Worm (Caenorhabditis elegans): ENCODE data around the gene clec-157.
A peak's percentile ranks its signal among the peaks of the same experiment; 100 is the strongest.

clec-157 gene

DNA sequence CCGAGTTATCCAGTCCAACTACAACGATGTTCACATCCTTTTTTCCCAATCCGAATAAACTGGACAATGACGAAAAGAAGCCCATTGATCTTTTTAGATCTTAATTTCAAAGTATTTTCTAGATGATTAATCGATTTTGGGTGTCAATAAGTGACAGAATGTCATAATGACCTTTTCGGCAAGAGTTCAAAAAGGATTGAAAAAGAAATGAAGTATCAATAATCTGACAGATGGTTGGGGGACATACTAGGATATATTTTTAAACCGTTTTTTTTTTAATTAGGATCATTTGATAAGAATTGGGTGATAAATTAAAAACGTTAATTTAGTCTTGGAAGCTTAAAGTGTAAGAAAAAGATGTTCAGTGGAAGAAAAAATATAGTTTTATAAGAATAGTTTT, 29.5 kb downstream of the clec-157 start, which contains the start of gene arl-6:
TSS of gene arl-6 (minus strand) at position 101 of the 400 bp plus-strand sequence.
- TF ChIP-seq ztf-11 (tag; optimal IDR thresholded peaks at IDR 0.05) (no peak), lin-13 (GFP tag; optimal IDR thresholded peaks at IDR 0.05) (no peak), egl-27 (tag; optimal IDR thresholded peaks at IDR 0.05) (no peak), nhr-11 (tag; optimal IDR thresholded peaks at IDR 0.05) (no peak)

DNA sequence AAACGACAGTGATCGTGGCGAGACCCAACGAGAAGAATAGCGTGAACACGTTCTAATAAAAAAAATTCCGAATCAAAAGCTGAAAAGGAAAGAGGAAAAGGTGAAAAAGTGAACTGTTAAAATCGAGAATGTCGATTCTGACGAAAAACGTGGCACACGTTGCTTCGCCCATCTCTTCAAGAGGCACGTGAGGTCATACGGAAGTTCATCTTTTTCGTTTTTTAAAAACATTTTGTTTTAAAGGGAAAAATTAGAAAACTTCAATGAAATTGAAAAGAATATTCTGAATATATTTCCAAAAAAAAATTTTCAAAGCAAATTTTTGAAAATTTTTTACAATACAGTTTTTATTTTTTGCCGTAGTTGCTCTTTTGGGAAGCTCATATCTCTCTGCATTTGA, 33.0 kb downstream of the clec-157 start, which contains the start of gene C38D4.7:
TSS of gene C38D4.7 (minus strand) at position 101 of the 400 bp plus-strand sequence.
- no peak for TF ChIP-seq nhr-129 (tag; optimal IDR thresholded peaks at IDR 0.05)
- no peak for TF ChIP-seq nhr-23 (tag; optimal IDR thresholded peaks at IDR 0.05)
- no peak for TF ChIP-seq unc-55 (GFP tag; optimal IDR thresholded peaks at IDR 0.05)
- no peak for TF ChIP-seq elt-3 (tag; optimal IDR thresholded peaks at IDR 0.05)
- TF ChIP-seq nhr-10 (tag; optimal IDR thresholded peaks at IDR 0.05), result no peak
- TF ChIP-seq ztf-1 (GFP tag; conservative IDR thresholded peaks at IDR 0.05), result no peak
- no peak for TF ChIP-seq ama-1 (optimal IDR thresholded peaks at IDR 0.05)
- no peak for TF ChIP-seq sma-9 (GFP tag; optimal IDR thresholded peaks at IDR 0.05)
- no peak for TF ChIP-seq sma-9 (tag; optimal IDR thresholded peaks at IDR 0.05)
- no peak for TF ChIP-seq blmp-1 (tag; optimal IDR thresholded peaks at IDR 0.05; ENCODE audit: insufficient read depth)

DNA sequence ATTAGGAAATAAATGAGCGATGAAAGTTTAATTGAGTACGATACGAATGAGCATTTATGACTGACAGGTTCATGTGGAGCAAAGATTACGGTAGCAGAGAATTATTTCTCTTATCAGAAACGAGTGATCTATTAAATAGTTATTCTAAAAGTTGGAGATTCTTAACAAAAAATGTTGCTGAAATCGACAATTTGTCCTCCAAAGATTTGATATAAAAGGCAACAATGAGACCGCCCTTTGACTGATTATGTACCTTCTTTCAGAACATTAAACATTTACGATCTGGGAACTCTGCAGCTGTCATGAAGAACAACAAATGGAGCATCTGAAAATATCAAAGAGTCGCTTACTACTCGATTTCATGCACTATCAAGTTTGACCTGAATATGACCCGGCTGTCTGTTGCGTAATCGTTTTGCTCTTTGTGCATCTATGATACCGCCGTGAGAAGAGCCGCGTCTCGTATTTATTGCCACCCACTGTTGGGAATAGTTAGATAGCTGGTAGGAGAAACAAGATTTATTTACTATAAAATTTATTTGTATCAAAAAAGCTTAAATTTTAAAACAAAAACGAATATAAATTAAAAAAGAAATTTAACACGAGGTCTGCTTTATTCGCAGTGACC, 34.6 kb downstream of the clec-157 start, which contains the start of gene pal-1:
TSS of gene pal-1 (minus strand) at position 51 of the 628 bp plus-strand sequence.
- TF ChIP-seq sem-4 (tag; optimal IDR thresholded peaks at IDR 0.05), result no peak
- TF ChIP-seq nhr-237 (tag; optimal IDR thresholded peaks at IDR 0.05), result no peak
- no peak for TF ChIP-seq ceh-82 (tag; optimal IDR thresholded peaks at IDR 0.05)
- no peak for TF ChIP-seq C34F6.9 (tag; optimal IDR thresholded peaks at IDR 0.05)
- TF ChIP-seq mdl-1 (tag; optimal IDR thresholded peaks at IDR 0.05), result no peak
- no peak for TF ChIP-seq F13H6.1 (tag; optimal IDR thresholded peaks at IDR 0.05)
- TF ChIP-seq aly-2 (tag; optimal IDR thresholded peaks at IDR 0.05), result no peak
- no peak for TF ChIP-seq R02D3.7 (tag; optimal IDR thresholded peaks at IDR 0.05)
- TF ChIP-seq blmp-1 (tag; optimal IDR thresholded peaks at IDR 0.05; ENCODE audit: insufficient read depth), result no peak
- TF ChIP-seq egl-27 (tag; optimal IDR thresholded peaks at IDR 0.05), result no peak
- TF ChIP-seq lin-11 (tag; optimal IDR thresholded peaks at IDR 0.05), result no peak
- no peak for TF ChIP-seq nhr-12 (tag; optimal IDR thresholded peaks at IDR 0.05)
- no peak for TF ChIP-seq nhr-6 (tag; optimal IDR thresholded peaks at IDR 0.05)
- no peak for TF ChIP-seq elt-3 (tag; optimal IDR thresholded peaks at IDR 0.05)
- TF ChIP-seq dmd-4 (tag; optimal IDR thresholded peaks at IDR 0.05), result no peak
- TF ChIP-seq snpc-4 (tag; optimal IDR thresholded peaks at IDR 0.05), result no peak
- no peak for TF ChIP-seq elt-1 (tag; optimal IDR thresholded peaks at IDR 0.05)
- no peak for TF ChIP-seq unc-55 (GFP tag; optimal IDR thresholded peaks at IDR 0.05)
- TF ChIP-seq ztf-11 (tag; optimal IDR thresholded peaks at IDR 0.05), result no peak

DNA sequence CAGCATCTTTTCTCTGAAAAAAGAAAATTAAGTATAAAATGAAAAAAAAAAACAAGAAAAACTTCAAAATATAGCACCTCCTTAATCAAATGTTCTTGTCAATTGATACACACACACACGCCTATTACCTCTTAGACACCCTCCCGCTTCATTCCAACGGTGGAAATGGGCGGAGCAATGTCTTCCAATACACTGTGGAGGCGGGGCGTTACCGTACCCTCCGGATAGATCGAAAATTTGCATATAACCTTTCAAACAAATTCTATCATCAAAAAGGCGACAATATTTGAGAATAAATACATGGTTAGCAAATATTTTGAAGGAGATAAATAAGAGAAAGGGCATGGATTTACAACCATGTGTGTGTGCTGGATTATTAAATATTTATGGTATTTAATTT, 36.1 kb downstream of the clec-157 start:
- no peak for TF ChIP-seq skn-1 (tag; optimal IDR thresholded peaks at IDR 0.05)
- no peak for TF ChIP-seq alr-1 (tag; optimal IDR thresholded peaks at IDR 0.05)
- TF ChIP-seq lsy-2 (tag; optimal IDR thresholded peaks at IDR 0.05), result peak in 1 of 2 experiments; percentile 63

DNA sequence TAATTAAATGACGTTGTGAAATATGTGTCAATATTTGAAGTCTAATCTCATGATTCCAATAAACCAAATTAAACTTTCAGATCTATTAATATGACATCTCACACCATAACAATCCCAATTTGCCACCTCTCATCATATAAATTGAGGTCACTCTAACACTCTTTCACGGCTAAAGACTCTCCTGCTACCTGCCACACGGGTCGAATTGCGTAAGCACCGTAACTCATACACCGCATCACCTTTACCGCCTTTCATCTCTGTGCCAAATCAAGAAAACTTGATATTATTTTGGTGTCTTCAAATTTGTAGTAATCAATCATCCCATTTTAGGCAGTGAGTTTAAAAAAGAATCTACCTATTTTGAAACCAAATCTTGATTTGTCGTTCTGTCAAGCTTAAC, 37.9 kb downstream of the clec-157 start:
- TF ChIP-seq lin-13 (GFP tag; optimal IDR thresholded peaks at IDR 0.05) (no peak), peb-1 (tag; optimal IDR thresholded peaks at IDR 0.05) (no peak), zag-1 (tag; optimal IDR thresholded peaks at IDR 0.05) (no peak), F13H6.1 (tag; optimal IDR thresholded peaks at IDR 0.05) (no peak), sma-3 (GFP tag; optimal IDR thresholded peaks at IDR 0.05) (no peak), nhr-11 (tag; optimal IDR thresholded peaks at IDR 0.05) (no peak), lin-39 (tag; optimal IDR thresholded peaks at IDR 0.05) (no peak), unc-62 (GFP tag; optimal IDR thresholded peaks at IDR 0.05) (no peak), alr-1 (tag; optimal IDR thresholded peaks at IDR 0.05) (no peak), nhr-10 (tag; optimal IDR thresholded peaks at IDR 0.05) (no peak), nhr-129 (tag; optimal IDR thresholded peaks at IDR 0.05) (no peak), mdl-1 (tag; optimal IDR thresholded peaks at IDR 0.05) (no peak), elt-3 (tag; optimal IDR thresholded peaks at IDR 0.05) (no peak), dmd-4 (tag; optimal IDR thresholded peaks at IDR 0.05) (no peak), unc-55 (GFP tag; optimal IDR thresholded peaks at IDR 0.05) (no peak), C34F6.9 (tag; optimal IDR thresholded peaks at IDR 0.05) (no peak), blmp-1 (tag; optimal IDR thresholded peaks at IDR 0.05; ENCODE audit: insufficient read depth) (no peak), snpc-4 (tag; optimal IDR thresholded peaks at IDR 0.05) (no peak), ceh-82 (tag; optimal IDR thresholded peaks at IDR 0.05) (no peak)

Measured in whole organism, L2 larva.